Fruit fly (Drosophila melanogaster) whole organism, embryonic: ENCODE data around the gene Agpat1.

Experiments
- CG10147 ChIP-seq: fragments of 200-800 bp; sonication (Bioruptor generic); optimal IDR thresholded peaks from 2 replicates; lab custom pipeline; 2019; ENCODE audit warnings: missing biosample characterization, mild to moderate bottlenecking, missing genetic modification characterization, moderate library complexity
- CG10267 ChIP-seq: fragments of 200-800 bp; sonication (Bioruptor generic); optimal IDR thresholded peaks from 2 replicates; lab custom pipeline; 2018; ENCODE audit warnings: missing biosample characterization, mild to moderate bottlenecking, missing genetic modification characterization, moderate library complexity
- CG10959 ChIP-seq: fragments of 200-800 bp; sonication (Bioruptor generic); IDR thresholded peaks from 2 replicates; pipeline ENCODE4 v1.3.6; 2022; ENCODE audit warnings: missing biosample characterization, missing genetic modification characterization
- CG12071 ChIP-seq: fragments of 200-800 bp; sonication (Bioruptor generic); optimal IDR thresholded peaks from 3 replicates; lab custom pipeline; 2018; ENCODE audit warnings: missing biosample characterization, mild to moderate bottlenecking, missing genetic modification characterization
- CG12659 ChIP-seq: fragments of 200-800 bp; sonication (Bioruptor generic); optimal IDR thresholded peaks from 3 replicates; lab custom pipeline; 2017; ENCODE audit warnings: mild to moderate bottlenecking, missing biosample characterization, missing genetic modification reagents, missing genetic modification characterization
- CG13296 ChIP-seq: fragments of 200-800 bp; sonication (Bioruptor generic); optimal IDR thresholded peaks from 3 replicates; lab custom pipeline; 2018; ENCODE audit warnings: missing biosample characterization, mild to moderate bottlenecking, missing genetic modification characterization
- CG13775 ChIP-seq: fragments of 200-800 bp; sonication (Bioruptor generic); optimal IDR thresholded peaks from 3 replicates; lab custom pipeline; 2017; ENCODE audit warnings: missing biosample characterization, mild to moderate bottlenecking, missing genetic modification characterization
- CG13894 ChIP-seq: fragments of 200-800 bp; sonication (Bioruptor generic); optimal IDR thresholded peaks from 3 replicates; lab custom pipeline; 2018; ENCODE audit warnings: missing biosample characterization, mild to moderate bottlenecking, missing genetic modification characterization, moderate library complexity
- CG14710 ChIP-seq: fragments of 200-800 bp; sonication (Bioruptor generic); optimal IDR thresholded peaks from 3 replicates; lab custom pipeline; 2019; ENCODE audit warnings: missing biosample characterization, mild to moderate bottlenecking, missing genetic modification characterization, moderate library complexity
- CG17385 ChIP-seq: fragments of 200-800 bp; sonication (Bioruptor generic); optimal IDR thresholded peaks from 3 replicates; lab custom pipeline; 2018; ENCODE audit warnings: missing biosample characterization, mild to moderate bottlenecking, missing genetic modification characterization
- CG18599 ChIP-seq: fragments of 200-800 bp; sonication (Bioruptor generic); optimal IDR thresholded peaks from 3 replicates; lab custom pipeline; 2017; ENCODE audit warnings: missing biosample characterization, missing genetic modification characterization, mild to moderate bottlenecking, moderate library complexity, missing genetic modification reagents
- CG2678 ChIP-seq: fragments of 200-800 bp; sonication (Bioruptor generic); optimal IDR thresholded peaks from 3 replicates; lab custom pipeline; 2019; ENCODE audit warnings: missing biosample characterization, mild to moderate bottlenecking, missing genetic modification characterization, moderate library complexity
- CG6689 ChIP-seq: fragments of 200-800 bp; sonication (Bioruptor generic); IDR thresholded peaks from 2 replicates; pipeline ENCODE4 v1.3.6; 2022; ENCODE audit warnings: missing biosample characterization, missing genetic modification characterization
- CG8281 ChIP-seq: fragments of 200-800 bp; sonication (Bioruptor generic); optimal IDR thresholded peaks from 2 replicates; lab custom pipeline; 2018; ENCODE audit warnings: missing biosample characterization, mild to moderate bottlenecking, missing genetic modification characterization, moderate library complexity
- CTCF ChIP-seq: fragments of 200-800 bp; sonication (Bioruptor generic); optimal IDR thresholded peaks from 2 replicates; lab custom pipeline; 2017; ENCODE audit warnings: missing biosample characterization, mild to moderate bottlenecking, missing genetic modification characterization, moderate library complexity
- Fer1 ChIP-seq: fragments of 200-800 bp; sonication (Bioruptor generic); optimal IDR thresholded peaks from 2 replicates; lab custom pipeline; 2017; ENCODE audit warnings: missing biosample characterization, mild to moderate bottlenecking, missing genetic modification characterization
- Hey ChIP-seq: fragments of 200-800 bp; sonication (Bioruptor generic); optimal IDR thresholded peaks from 3 replicates; lab custom pipeline; 2018; ENCODE audit warnings: missing biosample characterization, mild to moderate bottlenecking, missing genetic modification characterization
- Lhr ChIP-seq: fragments of 200-800 bp; sonication (Bioruptor generic); optimal IDR thresholded peaks from 3 replicates; lab custom pipeline; 2017; ENCODE audit warnings: mild to moderate bottlenecking, missing biosample characterization, missing genetic modification reagents, missing genetic modification characterization
- Med ChIP-seq: fragments of 200-800 bp; sonication (Bioruptor generic); peaks from one replicate; lab custom pipeline; 2016; ENCODE audit warnings: missing biosample characterization, missing genetic modification characterization, mild to moderate bottlenecking, inconsistent platforms, moderate library complexity
- Myb ChIP-seq: fragments of 200-800 bp; sonication (Bioruptor generic); optimal IDR thresholded peaks from 2 replicates; lab custom pipeline; 2016; ENCODE audit warnings: missing biosample characterization, missing genetic modification characterization
- Nf-YA ChIP-seq: fragments of 200-800 bp; sonication (Bioruptor generic); IDR thresholded peaks from 2 replicates; pipeline ENCODE4 v1.3.6; 2022; ENCODE audit warnings: missing biosample characterization, missing genetic modification characterization
- NfI ChIP-seq: fragments of 200-800 bp; sonication (Bioruptor generic); optimal IDR thresholded peaks from 3 replicates; lab custom pipeline; 2018; ENCODE audit warnings: missing biosample characterization, mild to moderate bottlenecking, missing genetic modification characterization, moderate library complexity
- Pdp1 ChIP-seq, 2 experiments: fragments of 200-800 bp; sonication (Bioruptor generic); optimal IDR thresholded peaks; 3 replicates each; lab custom pipeline; 2016; ENCODE audit warnings: missing biosample characterization in 2 of 2, missing genetic modification characterization in 2 of 2, mild to moderate bottlenecking in 1 of 2, moderate library complexity in 1 of 2
- Poxn ChIP-seq: fragments of 200-800 bp; sonication (Bioruptor generic); IDR thresholded peaks from 2 replicates; pipeline ENCODE4 v1.3.6; 2022; ENCODE audit warnings: missing biosample characterization, missing genetic modification characterization
- Rx ChIP-seq: fragments of 200-800 bp; sonication (Bioruptor generic); IDR thresholded peaks from 2 replicates; pipeline ENCODE4 v1.3.6; 2022; ENCODE audit warnings: missing biosample characterization, missing genetic modification characterization
- aop ChIP-seq: fragments of 200-800 bp; sonication (Bioruptor generic); IDR thresholded peaks from 2 replicates; pipeline ENCODE4 v1.3.6; 2022; ENCODE audit warnings: missing biosample characterization, missing genetic modification characterization
- br ChIP-seq: fragments of >200 bp; optimal IDR thresholded peaks from 2 replicates; lab custom pipeline; 2017
- caup ChIP-seq: fragments of 200-800 bp; sonication (Bioruptor generic); optimal IDR thresholded peaks from 3 replicates; lab custom pipeline; 2017; ENCODE audit warnings: missing biosample characterization, mild to moderate bottlenecking, missing genetic modification characterization, moderate library complexity; ENCODE audit not compliant: severe bottlenecking
- cwo ChIP-seq: fragments of 200-800 bp; sonication (Bioruptor generic); optimal IDR thresholded peaks from 3 replicates; lab custom pipeline; 2017; ENCODE audit warnings: missing biosample characterization, missing genetic modification characterization, mild to moderate bottlenecking, moderate library complexity, missing genetic modification reagents
- dimm ChIP-seq: fragments of 200-800 bp; sonication (Bioruptor generic); IDR thresholded peaks from 2 replicates; pipeline ENCODE4 v1.3.6; 2022; ENCODE audit warnings: missing biosample characterization, missing genetic modification characterization
- dmrt99B ChIP-seq: fragments of 200-800 bp; sonication (Bioruptor generic); optimal IDR thresholded peaks from 2 replicates; lab custom pipeline; 2018; ENCODE audit warnings: missing biosample characterization, mild to moderate bottlenecking, missing genetic modification characterization, moderate library complexity
- eve ChIP-seq, 2 experiments: fragments of >200 bp; optimal IDR thresholded peaks; 2 replicates each; lab custom pipeline; 2017; ENCODE audit warnings: missing biosample characterization in 2 of 2, missing genetic modification characterization in 2 of 2
- ewg ChIP-seq: fragments of 200-800 bp; sonication (Bioruptor generic); optimal IDR thresholded peaks from 3 replicates; lab custom pipeline; 2017; ENCODE audit warnings: mild to moderate bottlenecking, missing biosample characterization, missing genetic modification reagents, missing genetic modification characterization
- ftz-f1 ChIP-seq: fragments of 200-800 bp; sonication (Bioruptor generic); optimal IDR thresholded peaks from 2 replicates; lab custom pipeline; 2016; ENCODE audit warnings: missing biosample characterization, missing genetic modification characterization
- grn ChIP-seq: fragments of 200-800 bp; sonication (Bioruptor generic); optimal IDR thresholded peaks from 3 replicates; lab custom pipeline; 2017; ENCODE audit warnings: missing biosample characterization, missing genetic modification characterization
- gro ChIP-seq: fragments of 200-800 bp; sonication (Bioruptor generic); optimal IDR thresholded peaks from 2 replicates; lab custom pipeline; 2016; ENCODE audit warnings: missing biosample characterization, missing genetic modification characterization
- hb ChIP-seq: fragments of 200-800 bp; sonication (Bioruptor generic); IDR thresholded peaks from 3 replicates; pipeline ENCODE4 v1.3.6; 2022; ENCODE audit warnings: missing biosample characterization, missing genetic modification characterization; ENCODE audit not compliant: partially characterized antibody
- inv ChIP-seq: fragments of 200-800 bp; sonication (Bioruptor generic); IDR thresholded peaks from 2 replicates; pipeline ENCODE4 v1.3.6; 2022; ENCODE audit warnings: missing biosample characterization, missing genetic modification characterization; ENCODE audit not compliant: partially characterized antibody
- kni ChIP-seq: fragments of 200-800 bp; sonication (Bioruptor generic); optimal IDR thresholded peaks from 3 replicates; lab custom pipeline; 2017; ENCODE audit warnings: mild to moderate bottlenecking, missing biosample characterization, missing genetic modification reagents, missing genetic modification characterization
- lab ChIP-seq: fragments of 200-800 bp; sonication (Bioruptor generic); optimal IDR thresholded peaks from 3 replicates; lab custom pipeline; 2017; ENCODE audit warnings: missing biosample characterization, missing genetic modification characterization, mild to moderate bottlenecking, moderate library complexity, missing genetic modification reagents
- mirr ChIP-seq: fragments of 200-800 bp; sonication (Bioruptor generic); optimal IDR thresholded peaks from 3 replicates; lab custom pipeline; 2018; ENCODE audit warnings: missing biosample characterization, mild to moderate bottlenecking, missing genetic modification characterization
- nerfin-1 ChIP-seq: fragments of 200-800 bp; sonication (Bioruptor generic); optimal IDR thresholded peaks from 3 replicates; lab custom pipeline; 2019; ENCODE audit warnings: missing biosample characterization, mild to moderate bottlenecking, missing genetic modification characterization, moderate library complexity
- odd ChIP-seq: fragments of 200-800 bp; sonication (Bioruptor generic); optimal IDR thresholded peaks from 2 replicates; lab custom pipeline; 2017; ENCODE audit warnings: missing biosample characterization, mild to moderate bottlenecking, missing genetic modification characterization
- pros ChIP-seq: fragments of 200-800 bp; sonication (Bioruptor generic); optimal IDR thresholded peaks from 3 replicates; lab custom pipeline; 2019; ENCODE audit warnings: missing biosample characterization, mild to moderate bottlenecking, missing genetic modification characterization, moderate library complexity
- psq ChIP-seq: fragments of 200-800 bp; sonication (Bioruptor generic); optimal IDR thresholded peaks from 2 replicates; lab custom pipeline; 2017; ENCODE audit warnings: missing biosample characterization, missing genetic modification characterization
- sc ChIP-seq, 3 experiments: fragments of >200 bp in 2 of 3; fragments of 200-800 bp in 1 of 3; sonication (Bioruptor generic) in 1 of 3; optimal IDR thresholded peaks; 2 replicates in 2 of 3; 3 replicates in 1 of 3; lab custom pipeline; 2017; ENCODE audit warnings: mild to moderate bottlenecking in 1 of 3, missing biosample characterization in 1 of 3, missing genetic modification characterization in 1 of 3, missing genetic modification reagents in 1 of 3
- sqz ChIP-seq: fragments of 200-800 bp; sonication (Bioruptor generic); optimal IDR thresholded peaks from 3 replicates; lab custom pipeline; 2018; ENCODE audit warnings: missing biosample characterization, mild to moderate bottlenecking, missing genetic modification characterization
- sug ChIP-seq: fragments of 200-800 bp; optimal IDR thresholded peaks from 2 replicates; lab custom pipeline; 2019; ENCODE audit warnings: missing biosample characterization, mild to moderate bottlenecking, missing genetic modification characterization, moderate library complexity
- tna ChIP-seq: fragments of 200-800 bp; sonication (Bioruptor generic); IDR thresholded peaks from 2 replicates; pipeline ENCODE4 v1.3.6; 2022; ENCODE audit warnings: missing biosample characterization, missing genetic modification characterization; ENCODE audit not compliant: partially characterized antibody
- ttk ChIP-seq: fragments of 200-800 bp; sonication (Bioruptor generic); IDR thresholded peaks from 2 replicates; pipeline ENCODE4 v2.1.2; 2022; ENCODE audit warnings: missing biosample characterization, missing genetic modification characterization

The Agpat1 gene

dm6 chrX:12723332-12723731 lies 41.7 kb upstream of the Agpat1 start (continued):
- TF ChIP-seq nerfin-1 (tag; lab: Kevin White, UChicago): no peak
- TF ChIP-seq CG10959: no peak
- no peak for TF ChIP-seq kni (GFP tag; lab: Kevin White, UChicago)
- no peak for TF ChIP-seq inv (GFP tag; lab: Robert Waterston, UW)
- TF ChIP-seq gro (GFP tag; lab: Kevin White, UChicago): no peak
- peak; percentile 30 for TF ChIP-seq CG2678 (tag; lab: Kevin White, UChicago)
- TF ChIP-seq Hey (tag; lab: Kevin White, UChicago): no peak
- peak; percentile 52 for TF ChIP-seq caup (GFP tag; lab: Kevin White, UChicago)
- TF ChIP-seq odd (GFP tag; lab: Kevin White, UChicago): peak; percentile 24
- TF ChIP-seq hb (GFP tag; lab: Robert Waterston, UW): no peak
- no peak for TF ChIP-seq CG10267
- no peak for TF ChIP-seq CG6689 (GFP tag; lab: Robert Waterston, UW)
- peak; percentile 93 for TF ChIP-seq mirr (GFP tag; lab: Kevin White, UChicago)
- no peak for TF ChIP-seq CG14710 (tag; lab: Kevin White, UChicago)
- TF ChIP-seq sqz: peak; percentile 91
- no peak for TF ChIP-seq dimm (GFP tag; lab: Robert Waterston, UW)
- TF ChIP-seq grn (GFP tag; lab: Kevin White, UChicago): peak; percentile 91
- no peak for TF ChIP-seq br (lab: Kevin White, UChicago)
- no peak for TF ChIP-seq CG10147 (GFP tag; lab: Kevin White, UChicago)
- TF ChIP-seq CG18599 (GFP tag; lab: Kevin White, UChicago): peak; percentile 23
- TF ChIP-seq CG13894 (tag; lab: Kevin White, UChicago): peak; percentile 28
- TF ChIP-seq CTCF (GFP tag; lab: Kevin White, UChicago): no peak
- peak; percentile 84 for TF ChIP-seq cwo (GFP tag; lab: Kevin White, UChicago)
- no peak for TF ChIP-seq ewg (GFP tag; lab: Kevin White, UChicago)
- TF ChIP-seq CG13775 (GFP tag; lab: Kevin White, UChicago): no peak
- no peak for TF ChIP-seq NfI
- TF ChIP-seq tna (GFP tag; lab: Robert Waterston, UW): no peak
- TF ChIP-seq eve (GFP tag; optimal IDR thresholded peaks at IDR 0.05; lab: Kevin White, UChicago): no peak
- no peak for TF ChIP-seq Nf-YA (GFP tag; lab: Robert Waterston, UW)
- TF ChIP-seq ftz-f1 (GFP tag; lab: Kevin White, UChicago): peak; percentile 28
- TF ChIP-seq aop (GFP tag; lab: Robert Waterston, UW): no peak
- no peak for TF ChIP-seq Myb (GFP tag; lab: Kevin White, UChicago)
- no peak for TF ChIP-seq sc (optimal IDR thresholded peaks at IDR 0.05; lab: Kevin White, UChicago)
- no peak for TF ChIP-seq sc (GFP tag; optimal IDR thresholded peaks at IDR 0.05; lab: Kevin White, UChicago)
- TF ChIP-seq Poxn (GFP tag; lab: Robert Waterston, UW): no peak
- no peak for TF ChIP-seq pros
- peak; percentile 21 for TF ChIP-seq Med (GFP tag; lab: Kevin White, UChicago)
- TF ChIP-seq Lhr (GFP tag; lab: Kevin White, UChicago): no peak
- peak; percentile 16 for TF ChIP-seq Fer1 (GFP tag; lab: Kevin White, UChicago)
- TF ChIP-seq sug (tag; lab: Kevin White, UChicago): peak; percentile 64
- TF ChIP-seq CG8281 (tag; lab: Kevin White, UChicago): peak; percentile 34
- peak in 1 of 2 experiments; percentile 15 for TF ChIP-seq Pdp1 (GFP tag; optimal IDR thresholded peaks at IDR 0.05; lab: Kevin White, UChicago)
- peak; percentile 10 for TF ChIP-seq CG12659 (GFP tag; lab: Kevin White, UChicago)
- no peak for TF ChIP-seq CG12071 (GFP tag; lab: Kevin White, UChicago)
- no peak for TF ChIP-seq Rx (GFP tag; lab: Robert Waterston, UW)
- TF ChIP-seq ttk (GFP tag; lab: Robert Waterston, UW): no peak
- TF ChIP-seq lab: peak; percentile 56
- TF ChIP-seq CG13296: peak; percentile 48
- TF ChIP-seq CG17385 (GFP tag; lab: Kevin White, UChicago): peak; percentile 41
- TF ChIP-seq psq (GFP tag; lab: Kevin White, UChicago): peak; percentile 5
- no peak for TF ChIP-seq dmrt99B (tag; lab: Kevin White, UChicago)
